Fruit fly (Drosophila melanogaster): Measurements from ENCODE around the gene CG17919.

Gene CG17919

dm6 chr3R:6350755-6351154 is 6.9 kb downstream of the CG17919 start, which contains the start of gene Pak (continued):
- peak; percentile 86 for TF ChIP-seq CG34224 (GFP tag; IDR thresholded peaks at IDR 0.05; ENCODE audit: partially characterized antibody)
- no peak for TF ChIP-seq CG12769 (tag; optimal IDR thresholded peaks at IDR 0.05)
- no peak for TF ChIP-seq Mad (GFP tag; optimal IDR thresholded peaks at IDR 0.05)
- TF ChIP-seq gce (GFP tag; IDR thresholded peaks at IDR 0.05) = no peak
- no peak for TF ChIP-seq Neu2 (GFP tag; optimal IDR thresholded peaks at IDR 0.05; ENCODE audit: borderline replicate concordance)
- TF ChIP-seq CG11560 (tag; IDR thresholded peaks at IDR 0.05) = peak; percentile 97
- peak; percentile 45 for TF ChIP-seq CG33213 (GFP tag; optimal IDR thresholded peaks at IDR 0.05)

dm6 chr3R:6351181-6351580 is 7.4 kb downstream of the CG17919 start:
- TF ChIP-seq Oli (tag; optimal IDR thresholded peaks at IDR 0.05) (no peak), Dip3 (GFP tag; optimal IDR thresholded peaks at IDR 0.05) (no peak), CG6854 (GFP tag; optimal IDR thresholded peaks at IDR 0.05) (no peak), CG16779 (GFP tag; IDR thresholded peaks at IDR 0.05) (0 out of 2 replicates have a peak, but pooled peaks have one; percentile 16), CG6254 (GFP tag; optimal IDR thresholded peaks at IDR 0.05) (peak; percentile 100), gt (GFP tag; IDR thresholded peaks at IDR 0.05) (no peak), Neu2 (GFP tag; optimal IDR thresholded peaks at IDR 0.05; ENCODE audit: borderline replicate concordance) (peak; percentile 39), CG7928 (GFP tag; optimal IDR thresholded peaks at IDR 0.05) (no peak), otp (GFP tag; IDR thresholded peaks at IDR 0.05) (0 out of 3 replicates have a peak, but pooled peaks have one; percentile 4), slbo (GFP tag; IDR thresholded peaks at IDR 0.05) (no peak), CG4617 (GFP tag; optimal IDR thresholded peaks at IDR 0.05; ENCODE audit: borderline replicate concordance) (peak; percentile 72), Dip2 (GFP tag; IDR thresholded peaks at IDR 0.05) (no peak), CG17568 (GFP tag; optimal IDR thresholded peaks at IDR 0.05) (no peak), Med (GFP tag) (peak; percentile 27), CG2199 (GFP tag; IDR thresholded peaks at IDR 0.05) (peak; percentile 66; the same call in 1 of the 3 replicates), CG1647 (GFP tag; optimal IDR thresholded peaks at IDR 0.05) (no peak), onecut (GFP tag; IDR thresholded peaks at IDR 0.05) (peak; percentile 84), MESR4 (GFP tag; optimal IDR thresholded peaks at IDR 0.05) (peak; percentile 51), CG9215 (GFP tag; IDR thresholded peaks at IDR 0.05) (no peak), Nf-YB (GFP tag; optimal IDR thresholded peaks at IDR 0.05) (peak; percentile 21), CG34224 (GFP tag; IDR thresholded peaks at IDR 0.05; ENCODE audit: partially characterized antibody) (no peak), rib (GFP tag; IDR thresholded peaks at IDR 0.05) (no peak), CG17829 (tag; optimal IDR thresholded peaks at IDR 0.05) (no peak), insv (GFP tag; optimal IDR thresholded peaks at IDR 0.05) (peak; percentile 44 to 93), H2.0 (GFP tag; IDR thresholded peaks at IDR 0.05) (no peak), Vsx1 (GFP tag; optimal IDR thresholded peaks at IDR 0.05) (no peak), pnt (GFP tag; optimal IDR thresholded peaks at IDR 0.05) (no peak), pros (GFP tag; optimal IDR thresholded peaks at IDR 0.05) (peak; percentile 79), Hr51 (GFP tag; optimal IDR thresholded peaks at IDR 0.05) (no peak), CG5953 (GFP tag; IDR thresholded peaks at IDR 0.05) (no peak), kni (GFP tag; optimal IDR thresholded peaks at IDR 0.05) (peak; percentile 21), ab (GFP tag; optimal IDR thresholded peaks at IDR 0.05) (no peak), Ravus (GFP tag; IDR thresholded peaks at IDR 0.05) (no peak), CG7357 (GFP tag; IDR thresholded peaks at IDR 0.05) (no peak), CG3163 (GFP tag; optimal IDR thresholded peaks at IDR 0.05) (no peak), CG17802 (tag; optimal IDR thresholded peaks at IDR 0.05) (no peak), jumu (GFP tag; optimal IDR thresholded peaks at IDR 0.05) (no peak), cg (GFP tag; optimal IDR thresholded peaks at IDR 0.05) (peak; percentile 85), GATAe (GFP tag; conservative IDR thresholded peaks at IDR 0.05) (no peak), HLH4C (GFP tag; IDR thresholded peaks at IDR 0.05; ENCODE audit: partially characterized antibody) (no peak), CG6813 (GFP tag; optimal IDR thresholded peaks at IDR 0.05) (peak; percentile 21), Elba2 (GFP tag; optimal IDR thresholded peaks at IDR 0.05) (peak; percentile 56), cwo (GFP tag; optimal IDR thresholded peaks at IDR 0.05) (no peak), stc (GFP tag; IDR thresholded peaks at IDR 0.05) (0 out of 2 replicates have a peak, but pooled peaks have one; percentile 11)

Data from whole organism, embryonic.